Fruit fly (Drosophila melanogaster) whole organism, pupa: Measurements from ENCODE around the gene CG43954.
A peak's percentile ranks its signal among the peaks of the same experiment; 100 is the strongest.

ENCODE experiments used
- CG12605 ChIP-seq: fragments of 200-800 bp; sonication (Bioruptor generic); IDR thresholded peaks from 2 replicates; pipeline ENCODE4 v1.3.6; 2022; ENCODE audit warnings: missing biosample characterization, missing genetic modification characterization
- CG13204 ChIP-seq: fragments of 200-800 bp; sonication (Bioruptor generic); optimal IDR thresholded peaks from 2 replicates; lab custom pipeline; 2018; ENCODE audit warnings: missing biosample characterization, mild to moderate bottlenecking, missing genetic modification characterization, moderate library complexity
- CG15710 ChIP-seq: fragments of 200-800 bp; sonication (Bioruptor generic); optimal IDR thresholded peaks from 2 replicates; lab custom pipeline; 2018; ENCODE audit warnings: missing biosample characterization, mild to moderate bottlenecking, missing genetic modification characterization, moderate library complexity
- CG34367 ChIP-seq: fragments of 200-800 bp; sonication (Bioruptor generic); optimal IDR thresholded peaks from 2 replicates; lab custom pipeline; 2018; ENCODE audit warnings: missing biosample characterization, mild to moderate bottlenecking, missing genetic modification characterization
- CG4496 ChIP-seq: fragments of 200-800 bp; sonication (Bioruptor generic); IDR thresholded peaks from 3 replicates; pipeline ENCODE4 v1.3.6; 2022; ENCODE audit warnings: missing biosample characterization, missing genetic modification characterization
- CG8301 ChIP-seq: fragments of 200-800 bp; sonication (Bioruptor generic); optimal IDR thresholded peaks from 2 replicates; lab custom pipeline; 2018; ENCODE audit warnings: missing biosample characterization, mild to moderate bottlenecking, missing genetic modification characterization
- D1 ChIP-seq: fragments of 200-800 bp; sonication (Bioruptor generic); optimal IDR thresholded peaks from 2 replicates; lab custom pipeline; 2018; ENCODE audit warnings: missing biosample characterization, mild to moderate bottlenecking, missing genetic modification characterization, moderate library complexity
- EcR ChIP-seq: fragments of 200-800 bp; sonication (Bioruptor generic); optimal IDR thresholded peaks from 3 replicates; lab custom pipeline; 2019; ENCODE audit warnings: missing biosample characterization, missing genetic modification characterization, mild to moderate bottlenecking, moderate library complexity, missing genetic modification reagents
- Ets98B ChIP-seq: fragments of 200-800 bp; sonication (Bioruptor generic); IDR thresholded peaks from 2 replicates; pipeline ENCODE4 v1.3.6; 2022; ENCODE audit warnings: missing biosample characterization, missing genetic modification characterization
- Pif1A ChIP-seq: fragments of 200-800 bp; sonication (Bioruptor generic); optimal IDR thresholded peaks from 3 replicates; lab custom pipeline; 2016; ENCODE audit warnings: missing biosample characterization, missing genetic modification characterization
- Snoo ChIP-seq: fragments of 200-800 bp; sonication (Bioruptor generic); optimal IDR thresholded peaks from 3 replicates; lab custom pipeline; 2017; ENCODE audit warnings: missing biosample characterization, mild to moderate bottlenecking, missing genetic modification characterization, inconsistent platforms
- fd96Ca ChIP-seq: fragments of 200-800 bp; sonication (Bioruptor generic); IDR thresholded peaks from 3 replicates; pipeline ENCODE4 v1.3.6; 2022; ENCODE audit warnings: missing biosample characterization, missing genetic modification characterization
- gl ChIP-seq: fragments of 200-800 bp; sonication (Bioruptor generic); optimal IDR thresholded peaks from 2 replicates; lab custom pipeline; 2018; ENCODE audit warnings: missing biosample characterization, mild to moderate bottlenecking, missing genetic modification characterization
- rn ChIP-seq: fragments of 200-800 bp; sonication (Bioruptor generic); IDR thresholded peaks from 2 replicates; pipeline ENCODE4 v1.3.6; 2022; ENCODE audit warnings: missing biosample characterization, missing genetic modification characterization

dm6 chr3L:16697069-16697468 lies 14.4 kb downstream of the CG43954 start:
- TF ChIP-seq gl (tag; lab: Kevin White, UChicago) (no peak), EcR (GFP tag; lab: Kevin White, UChicago) (no peak), rn (GFP tag; lab: Robert Waterston, UW) (no peak), Pif1A (GFP tag; lab: Kevin White, UChicago) (no peak), fd96Ca (GFP tag; lab: Robert Waterston, UW) (0 out of 3 replicates have a peak, but pooled peaks have one; percentile 28), CG34367 (tag; lab: Kevin White, UChicago) (no peak), D1 (no peak), CG12605 (GFP tag; lab: Robert Waterston, UW) (no peak), CG8301 (tag; lab: Kevin White, UChicago) (peak; percentile 22), CG13204 (GFP tag; lab: Kevin White, UChicago) (no peak), Ets98B (GFP tag; lab: Robert Waterston, UW) (peak; percentile 40; the same call in 1 of the 2 replicates), CG4496 (GFP tag; lab: Robert Waterston, UW) (peak; percentile 23; the same call in 1 of the 3 replicates), Snoo (tag; lab: Kevin White, UChicago) (no peak), CG15710 (tag; lab: Kevin White, UChicago) (no peak)
